Fruit fly (Drosophila melanogaster): Measurements from ENCODE around the gene CG11537.

The CG11537 gene

dm6 chr3L:3179474-3179873, 36.2 kb upstream of the CG11537 start (continued):
- TF ChIP-seq CG17802 (tag; optimal IDR thresholded peaks at IDR 0.05): peak; percentile 68
- no peak for TF ChIP-seq sna (GFP tag; IDR thresholded peaks at IDR 0.05; ENCODE audit: partially characterized antibody)
- TF ChIP-seq nmo (GFP tag; optimal IDR thresholded peaks at IDR 0.05): peak; percentile 80
- peak; percentile 93 for TF ChIP-seq dysf (GFP tag; IDR thresholded peaks at IDR 0.05)
- peak; percentile 84 for TF ChIP-seq Aef1 (GFP tag; IDR thresholded peaks at IDR 0.05)
- TF ChIP-seq CG32767 (GFP tag; IDR thresholded peaks at IDR 0.05): peak; percentile 63
- TF ChIP-seq yki (optimal IDR thresholded peaks at IDR 0.05): no peak
- TF ChIP-seq CG12219 (GFP tag; optimal IDR thresholded peaks at IDR 0.05): peak; percentile 86
- peak; percentile 82 for TF ChIP-seq Hsf (GFP tag; optimal IDR thresholded peaks at IDR 0.05)
- TF ChIP-seq ttk (GFP tag; IDR thresholded peaks at IDR 0.05): peak; percentile 75
- TF ChIP-seq Mad (GFP tag; optimal IDR thresholded peaks at IDR 0.05): peak; percentile 65
- TF ChIP-seq kay (GFP tag; optimal IDR thresholded peaks at IDR 0.05): peak; percentile 74
- peak; percentile 92 for TF ChIP-seq PHDP (tag; optimal IDR thresholded peaks at IDR 0.05)
- peak; percentile 80 for TF ChIP-seq repo (GFP tag; optimal IDR thresholded peaks at IDR 0.05)
- no peak for TF ChIP-seq tio (GFP tag; optimal IDR thresholded peaks at IDR 0.05)
- no peak for TF ChIP-seq MESR4 (GFP tag; optimal IDR thresholded peaks at IDR 0.05)
- TF ChIP-seq Sry-β (GFP tag; optimal IDR thresholded peaks at IDR 0.05): no peak
- no peak for TF ChIP-seq gfzf (GFP tag; optimal IDR thresholded peaks at IDR 0.05)
- no peak for TF ChIP-seq CG31441 (GFP tag; IDR thresholded peaks at IDR 0.05)
- TF ChIP-seq Eip74EF (GFP tag; optimal IDR thresholded peaks at IDR 0.05): no peak
- TF ChIP-seq D19A (tag; optimal IDR thresholded peaks at IDR 0.05): no peak
- peak; percentile 81; the same call in 2 of the 3 replicates for TF ChIP-seq C15 (GFP tag; IDR thresholded peaks at IDR 0.05)
- TF ChIP-seq CG8388 (GFP tag; optimal IDR thresholded peaks at IDR 0.05): peak; percentile 84
- TF ChIP-seq Dll (GFP tag; IDR thresholded peaks at IDR 0.05; ENCODE audit: partially characterized antibody): no peak
- peak; percentile 82 for TF ChIP-seq CG6854 (GFP tag; optimal IDR thresholded peaks at IDR 0.05)
- peak; percentile 35 for TF ChIP-seq tx (GFP tag; optimal IDR thresholded peaks at IDR 0.05)
- TF ChIP-seq CG12155 (GFP tag; optimal IDR thresholded peaks at IDR 0.05): peak; percentile 76
- TF ChIP-seq ap (GFP tag; IDR thresholded peaks at IDR 0.05): peak; percentile 61
- no peak for TF ChIP-seq tll (GFP tag; optimal IDR thresholded peaks at IDR 0.05)
- peak; percentile 61 for TF ChIP-seq CG13894 (tag; optimal IDR thresholded peaks at IDR 0.05)
- TF ChIP-seq CG10565 (GFP tag; optimal IDR thresholded peaks at IDR 0.05): peak; percentile 70
- TF ChIP-seq CG1792 (GFP tag; optimal IDR thresholded peaks at IDR 0.05): peak; percentile 58
- peak; percentile 68 for TF ChIP-seq tup (GFP tag; optimal IDR thresholded peaks at IDR 0.05)
- TF ChIP-seq pb (GFP tag; optimal IDR thresholded peaks at IDR 0.05): peak; percentile 68
- TF ChIP-seq Oaz (GFP tag; IDR thresholded peaks at IDR 0.05): peak; percentile 67
- peak; percentile 87 for TF ChIP-seq CG12391 (tag; optimal IDR thresholded peaks at IDR 0.05)
- TF ChIP-seq CG12744 (GFP tag; optimal IDR thresholded peaks at IDR 0.05): peak; percentile 80
- peak; percentile 53 for TF ChIP-seq Bdp1 (GFP tag; optimal IDR thresholded peaks at IDR 0.05)
- peak; percentile 79 for TF ChIP-seq chn (GFP tag; optimal IDR thresholded peaks at IDR 0.05)
- no peak for TF ChIP-seq CG17912 (GFP tag; optimal IDR thresholded peaks at IDR 0.05)
- no peak for TF ChIP-seq CG10321 (GFP tag; IDR thresholded peaks at IDR 0.05)
- peak; percentile 88 for TF ChIP-seq bab2 (GFP tag; optimal IDR thresholded peaks at IDR 0.05)
- no peak for TF ChIP-seq pfk (GFP tag; optimal IDR thresholded peaks at IDR 0.05)
- peak; percentile 78 for TF ChIP-seq CG7357 (GFP tag; IDR thresholded peaks at IDR 0.05)
- no peak for TF ChIP-seq lov (optimal IDR thresholded peaks at IDR 0.05)
- TF ChIP-seq lov (GFP tag; IDR thresholded peaks at IDR 0.05): peak; percentile 79; the same call in 1 of the 3 replicates
- TF ChIP-seq chm (GFP tag; IDR thresholded peaks at IDR 0.05): peak; percentile 88
- TF ChIP-seq Stat92E (GFP tag; optimal IDR thresholded peaks at IDR 0.05): peak in 1 of 3 experiments; percentile 64
- peak; percentile 93 for TF ChIP-seq CG14441 (GFP tag; IDR thresholded peaks at IDR 0.05)
- TF ChIP-seq CG13624 (GFP tag; optimal IDR thresholded peaks at IDR 0.05): peak; percentile 78
- TF ChIP-seq CG6175 (GFP tag; IDR thresholded peaks at IDR 0.05): peak; percentile 78

Data from whole organism, embryonic.